Fruit fly (Drosophila melanogaster): ENCODE measurements around the gene Grl65a.

- TF ChIP-seq psq (optimal IDR thresholded peaks at IDR 0.05) (no peak), pan (optimal IDR thresholded peaks at IDR 0.05) (no peak), EcR (GFP tag; optimal IDR thresholded peaks at IDR 0.05) (no peak), usp (GFP tag; optimal IDR thresholded peaks at IDR 0.05) (no peak), Dll (optimal IDR thresholded peaks at IDR 0.05) (no peak)
Measured at dm6 chr3L:6700962-6701477, 33.4 kb upstream of the Grl65a start.

All from whole organism.